Worm (Caenorhabditis elegans) whole organism, early embryonic: ENCODE measurements around the gene zip-2.

ENCODE experiments used
- B0310.2 ChIP-seq: sonication (generic microtip); optimal IDR thresholded peaks from 2 replicates; lab custom pipeline; 2016; ENCODE audit warnings: mild to moderate bottlenecking, missing genetic modification characterization, missing compliant biosample characterization
- F13C5.2 ChIP-seq: sonication (generic microtip); optimal IDR thresholded peaks from 2 replicates; lab custom pipeline; 2017; ENCODE audit warnings: mild to moderate bottlenecking, missing genetic modification characterization, inconsistent platforms, missing compliant biosample characterization
- aly-1 ChIP-seq: sonication (generic microtip); optimal IDR thresholded peaks from 2 replicates; lab custom pipeline; 2016; ENCODE audit warnings: missing genetic modification characterization, missing compliant biosample characterization
- ama-1 ChIP-seq: fragments of 150-350 bp; optimal IDR thresholded peaks from 2 replicates; lab custom pipeline; 2014
- ceh-13 ChIP-seq: fragments of 200-800 bp; sonication (Bioruptor generic); optimal IDR thresholded peaks from 2 replicates; lab custom pipeline; 2018; ENCODE audit warnings: mild to moderate bottlenecking, missing genetic modification characterization, missing compliant biosample characterization
- ceh-36 ChIP-seq: sonication (generic microtip); optimal IDR thresholded peaks from 2 replicates; lab custom pipeline; 2016; ENCODE audit warnings: missing genetic modification characterization, inconsistent platforms, missing compliant biosample characterization
- ets-7 ChIP-seq: sonication (generic microtip); optimal IDR thresholded peaks from 2 replicates; lab custom pipeline; 2016; ENCODE audit warnings: missing genotype, missing genetic modification characterization, missing compliant biosample characterization
- flt-1 ChIP-seq: fragments of 200-800 bp; sonication (Bioruptor generic); IDR thresholded peaks from 2 replicates; pipeline ENCODE4 v1.3.6; 2022; ENCODE audit warnings: missing genetic modification characterization, missing compliant biosample characterization
- hmbx-1 ChIP-seq: sonication (generic microtip); optimal IDR thresholded peaks from 2 replicates; lab custom pipeline; 2016; ENCODE audit warnings: mild to moderate bottlenecking, missing genetic modification characterization, missing compliant biosample characterization
- hmg-4 ChIP-seq: fragments of 200-800 bp; sonication (Bioruptor generic); optimal IDR thresholded peaks from 2 replicates; lab custom pipeline; 2018; ENCODE audit warnings: mild to moderate bottlenecking, missing genetic modification characterization, missing compliant biosample characterization
- hnd-1 ChIP-seq: sonication (generic microtip); optimal IDR thresholded peaks from 2 replicates; lab custom pipeline; 2016; ENCODE audit warnings: missing genetic modification characterization, missing compliant biosample characterization
- pes-1 ChIP-seq: fragments of 200-800 bp; sonication (Bioruptor generic); IDR thresholded peaks from 2 replicates; pipeline ENCODE4 v1.3.6; 2022; ENCODE audit warnings: missing genetic modification reagents, missing genetic modification characterization, missing compliant biosample characterization
- scrt-1 ChIP-seq: fragments of 200-800 bp; sonication (Bioruptor generic); IDR thresholded peaks from 2 replicates; pipeline ENCODE4 v1.3.6; 2022; ENCODE audit warnings: missing genetic modification characterization, missing compliant biosample characterization
- sea-1 ChIP-seq: fragments of 200-800 bp; sonication (Bioruptor generic); conservative IDR thresholded peaks from 2 replicates; pipeline ENCODE4 v1.3.6; 2022; ENCODE audit warnings: missing genetic modification characterization, missing compliant biosample characterization
- tbx-11 ChIP-seq: fragments of 200-800 bp; sonication (Bioruptor generic); IDR thresholded peaks from 2 replicates; pipeline ENCODE4 v1.3.6; 2022; ENCODE audit warnings: missing genetic modification characterization, missing compliant biosample characterization
- tbx-37 ChIP-seq: fragments of 200-800 bp; sonication (Bioruptor generic); conservative IDR thresholded peaks from 2 replicates; pipeline ENCODE4 v1.3.6; 2022; ENCODE audit warnings: missing genetic modification reagents, missing genetic modification characterization, missing compliant biosample characterization
- tra-4 ChIP-seq: sonication (generic microtip); optimal IDR thresholded peaks from 2 replicates; lab custom pipeline; 2017; ENCODE audit warnings: missing genetic modification characterization, missing compliant biosample characterization

zip-2 gene

DNA sequence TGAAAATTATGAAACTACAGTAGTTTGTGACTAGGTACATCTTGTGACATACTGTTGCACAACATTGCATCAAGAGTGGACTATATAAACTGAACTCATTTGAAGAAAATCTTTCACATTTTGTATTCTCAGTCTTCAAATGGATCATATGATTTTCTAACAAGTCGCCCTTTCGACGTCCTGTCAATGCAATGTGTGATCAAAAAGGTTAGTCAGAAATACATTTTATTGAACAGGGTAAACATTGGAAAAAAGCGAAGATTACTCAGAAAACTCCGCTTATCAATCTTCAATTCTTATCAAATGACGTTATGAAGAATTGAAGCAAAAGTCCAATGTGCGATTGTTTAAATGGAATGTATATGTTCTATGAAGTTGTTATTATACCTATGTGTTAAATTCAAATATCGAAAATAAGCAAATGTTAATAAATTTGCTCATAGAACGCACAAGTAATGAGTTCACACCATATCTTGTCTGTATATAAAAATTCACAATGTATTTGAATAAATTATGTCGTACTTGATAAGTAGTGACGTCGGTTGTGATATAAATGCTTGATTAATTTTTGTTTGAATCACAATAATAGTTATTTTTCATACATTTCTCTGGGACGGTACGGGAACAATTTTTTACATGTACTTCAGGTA, at the start of gene zip-2:
zip-2 (plus strand) TSS at position 128 of the 650 bp plus-strand sequence.
- TF ChIP-seq ama-1 (no peak), hmg-4 (no peak), tbx-37 (no peak), F13C5.2 (tag; lab: Kevin White, UChicago) (no peak), scrt-1 (GFP tag; lab: Robert Waterston, UW) (no peak), ets-7 (tag; lab: Kevin White, UChicago) (no peak), hmbx-1 (tag; lab: Kevin White, UChicago) (no peak), ceh-36 (tag; lab: Kevin White, UChicago) (no peak), B0310.2 (tag; lab: Kevin White, UChicago) (no peak), aly-1 (tag; lab: Kevin White, UChicago) (no peak)

DNA sequence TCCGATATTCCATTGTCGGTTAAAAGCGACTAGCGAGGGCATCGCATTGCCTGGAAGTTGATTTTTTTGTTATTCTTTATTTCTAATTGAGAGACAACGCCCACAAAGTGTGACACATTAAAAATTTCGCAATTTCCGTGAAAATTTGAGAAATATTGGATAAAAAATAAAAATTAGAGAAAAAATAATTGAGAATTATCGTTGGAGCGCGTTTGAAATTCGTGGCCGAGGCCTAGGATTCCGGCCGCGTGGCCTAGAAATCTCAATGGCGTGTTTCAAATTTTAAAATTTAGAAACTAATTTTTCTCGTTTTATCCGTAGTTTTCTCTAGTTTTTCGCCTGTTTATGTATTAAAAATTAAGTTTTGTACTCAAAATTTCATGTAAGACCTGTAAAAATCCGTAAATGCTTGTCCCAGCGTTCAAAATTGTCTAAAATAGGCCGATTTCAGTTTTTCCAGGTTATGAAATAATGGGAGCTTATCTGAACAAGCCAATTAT, 49.5 kb upstream of the zip-2 start, which contains the start of the genes dagl-2 and ppm-1.G:
dagl-2 (minus strand) TSS at position 52 of the 500 bp plus-strand sequence.
ppm-1.G (plus strand) TSS at position 450 of the 500 bp plus-strand sequence.
- TF ChIP-seq tbx-37 (peak; percentile 48; the same call in 1 of the 2 replicates), ceh-13 (GFP tag; lab: Kevin White, UChicago) (no peak), hmbx-1 (tag; lab: Kevin White, UChicago) (no peak), pes-1 (GFP tag; lab: Robert Waterston, UW) (peak; percentile 64; the same call in 1 of the 2 replicates), F13C5.2 (tag; lab: Kevin White, UChicago) (peak; percentile 33)

DNA sequence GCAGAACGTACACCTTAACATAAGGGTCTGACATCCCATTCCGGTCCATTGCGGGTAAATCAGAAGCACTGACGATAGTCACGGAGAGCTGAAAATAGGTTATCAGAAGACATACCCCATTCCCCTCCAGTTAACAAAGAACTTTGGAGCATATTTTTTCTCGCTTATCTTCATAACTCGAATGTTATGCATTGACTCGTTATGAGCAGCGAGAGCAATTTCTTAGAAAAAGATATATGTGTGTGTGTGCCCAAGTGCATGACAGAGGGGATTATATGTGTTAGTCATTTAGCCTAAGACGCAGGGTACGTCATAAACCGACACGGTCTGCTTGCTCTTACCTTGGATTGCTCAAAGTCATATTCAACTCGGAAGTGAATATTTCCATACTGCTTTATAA, 43.2 kb upstream of the zip-2 start:
- TF ChIP-seq sea-1 (GFP tag; lab: Robert Waterston, UW) (no peak), ama-1 (no peak), pes-1 (GFP tag; lab: Robert Waterston, UW) (no peak), B0310.2 (tag; lab: Kevin White, UChicago) (no peak), hnd-1 (tag; lab: Kevin White, UChicago) (no peak), flt-1 (no peak), tra-4 (no peak), ceh-36 (tag; lab: Kevin White, UChicago) (no peak), hmbx-1 (tag; lab: Kevin White, UChicago) (no peak)

DNA sequence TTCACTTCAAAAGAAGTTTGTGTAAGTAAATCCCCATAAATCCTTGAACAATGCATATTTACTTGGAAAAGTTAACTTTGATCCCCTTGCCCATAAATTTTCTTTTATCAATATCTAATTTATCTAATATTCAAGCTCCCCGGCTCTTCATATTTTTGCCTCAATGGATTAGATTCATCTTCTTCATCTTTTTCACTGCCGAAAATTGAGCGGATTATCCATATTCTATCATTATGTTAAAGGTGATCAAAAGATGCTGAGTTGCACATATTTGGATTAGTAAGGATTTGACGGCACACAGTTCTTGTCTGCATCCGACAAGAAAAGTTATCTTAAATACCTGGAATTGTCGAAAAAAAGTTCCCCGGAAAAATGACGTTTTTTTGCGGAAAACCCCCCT, 42.2 kb upstream of the zip-2 start:
- TF ChIP-seq ceh-36 (tag; lab: Kevin White, UChicago) (no peak), tbx-37 (no peak), ceh-13 (GFP tag; lab: Kevin White, UChicago) (no peak), tra-4 (no peak), hnd-1 (tag; lab: Kevin White, UChicago) (no peak)

DNA sequence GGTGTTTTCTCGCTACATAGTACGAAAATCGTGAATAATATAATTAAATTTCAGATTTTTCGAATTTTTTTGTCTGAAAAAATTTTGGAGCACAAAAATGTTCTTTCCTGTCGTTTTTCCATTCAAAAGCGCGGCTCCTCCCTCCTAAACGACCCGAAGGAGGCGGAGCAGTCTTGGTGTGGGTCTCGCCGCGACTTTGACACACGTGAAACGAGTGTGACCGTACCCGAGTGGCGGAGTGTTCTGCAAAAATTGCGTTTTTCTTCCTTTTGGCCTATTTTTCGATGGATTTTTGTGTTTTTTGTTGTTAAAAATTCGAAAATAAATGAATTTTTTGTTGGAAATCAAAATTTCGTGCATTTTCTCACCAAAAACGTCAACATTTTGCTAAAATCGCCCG, 39.2 kb upstream of the zip-2 start, which contains the start of gene snt-2:
snt-2 (minus strand) TSS at position 139 of the 400 bp plus-strand sequence.
- TF ChIP-seq F13C5.2 (tag; lab: Kevin White, UChicago), result peak; percentile 6
- TF ChIP-seq sea-1 (GFP tag; lab: Robert Waterston, UW), result no peak
- TF ChIP-seq hmg-4, result peak; percentile 12
- no peak for TF ChIP-seq ama-1
- no peak for TF ChIP-seq hmbx-1 (tag; lab: Kevin White, UChicago)
- TF ChIP-seq B0310.2 (tag; lab: Kevin White, UChicago), result no peak
- no peak for TF ChIP-seq ets-7 (tag; lab: Kevin White, UChicago)

DNA sequence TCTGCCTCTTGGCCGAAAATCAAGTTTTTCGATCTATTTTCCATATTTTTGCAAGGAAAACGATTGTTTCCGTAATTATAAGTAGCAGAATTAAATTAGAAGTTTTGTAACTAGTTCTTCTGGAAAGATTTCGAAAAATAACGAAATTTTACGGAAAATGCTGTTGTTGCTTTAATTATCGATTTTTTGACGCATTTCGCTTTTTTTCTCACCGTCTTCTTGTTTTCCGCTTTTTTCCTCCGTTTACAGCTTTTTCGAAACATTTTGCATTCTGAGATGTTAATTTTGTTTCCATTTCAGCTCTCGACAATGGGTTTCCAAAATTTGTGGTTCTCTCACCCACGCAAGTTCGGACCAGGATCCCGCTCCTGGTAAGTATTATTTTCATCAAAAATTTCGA, 38.8 kb upstream of the zip-2 start, which contains the start of gene rps-29:
rps-29 (plus strand) TSS at position 301 of the 400 bp plus-strand sequence.
- TF ChIP-seq aly-1 (tag; lab: Kevin White, UChicago) (no peak), ama-1 (no peak), pes-1 (GFP tag; lab: Robert Waterston, UW) (no peak), sea-1 (GFP tag; lab: Robert Waterston, UW) (no peak), scrt-1 (GFP tag; lab: Robert Waterston, UW) (no peak), ceh-36 (tag; lab: Kevin White, UChicago) (no peak), hmg-4 (no peak), tbx-11 (no peak), tbx-37 (no peak)

DNA sequence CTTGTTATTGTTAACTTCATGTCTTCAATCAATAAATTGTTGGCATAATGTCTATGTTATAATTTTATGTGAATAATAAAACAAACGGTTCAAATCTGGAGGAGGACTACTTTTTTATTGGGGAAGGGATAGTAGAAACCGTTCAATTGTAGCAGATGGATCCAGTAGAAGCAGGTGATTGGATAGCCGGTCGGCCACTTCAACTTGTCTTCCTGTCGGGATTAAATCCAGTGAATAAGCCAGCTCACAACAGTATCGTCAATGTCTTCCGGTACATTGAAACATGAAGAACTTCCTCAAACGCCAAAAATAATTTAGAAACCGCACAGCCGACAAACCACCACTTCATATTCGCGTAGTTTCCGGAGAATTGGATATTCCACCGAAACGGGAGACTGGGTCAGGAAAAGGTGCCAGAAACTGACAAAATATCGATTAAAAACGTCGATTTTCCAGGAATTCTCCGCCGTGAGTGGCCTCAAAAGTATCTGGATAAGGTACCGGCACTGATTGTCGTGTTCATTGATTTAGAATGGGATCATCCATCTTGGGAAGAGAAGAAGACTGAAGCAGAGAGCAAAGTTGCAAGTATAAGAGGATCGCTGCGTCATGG, 37.7 kb upstream of the zip-2 start, which contains the start of gene trpp-11:
trpp-11 (plus strand) TSS at position 153 of the 613 bp plus-strand sequence.
- TF ChIP-seq ama-1, result no peak
- no peak for TF ChIP-seq scrt-1 (GFP tag; lab: Robert Waterston, UW)
- no peak for TF ChIP-seq aly-1 (tag; lab: Kevin White, UChicago)
- no peak for TF ChIP-seq ceh-36 (tag; lab: Kevin White, UChicago)
- no peak for TF ChIP-seq F13C5.2 (tag; lab: Kevin White, UChicago)
- no peak for TF ChIP-seq flt-1
- no peak for TF ChIP-seq ceh-13 (GFP tag; lab: Kevin White, UChicago)
- no peak for TF ChIP-seq ets-7 (tag; lab: Kevin White, UChicago)
- TF ChIP-seq tbx-11, result no peak
- no peak for TF ChIP-seq hmbx-1 (tag; lab: Kevin White, UChicago)
- no peak for TF ChIP-seq B0310.2 (tag; lab: Kevin White, UChicago)
- TF ChIP-seq tra-4, result no peak
- TF ChIP-seq hmg-4, result no peak
- no peak for TF ChIP-seq tbx-37

DNA sequence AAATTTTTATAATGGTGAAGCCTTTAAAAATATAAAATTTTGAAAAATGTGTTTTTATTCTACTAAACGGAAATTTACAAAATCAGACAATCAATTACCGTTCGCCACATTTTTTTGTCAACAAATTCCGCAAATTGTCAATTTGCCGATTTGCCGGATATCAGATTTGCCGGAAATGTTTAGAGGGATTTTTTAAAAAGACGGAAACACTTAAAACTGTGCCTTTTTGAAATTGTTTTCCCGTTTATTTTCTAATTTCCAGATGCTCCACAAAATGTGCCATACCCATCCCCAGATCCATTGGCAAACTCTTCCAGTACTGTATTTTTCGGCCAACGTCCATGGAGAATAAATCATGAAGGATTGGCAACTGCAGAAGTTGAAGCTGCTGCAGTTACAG, 35.3 kb upstream of the zip-2 start:
- no peak for TF ChIP-seq ceh-13 (GFP tag; lab: Kevin White, UChicago)
- TF ChIP-seq ceh-36 (tag; lab: Kevin White, UChicago), result no peak
- no peak for TF ChIP-seq B0310.2 (tag; lab: Kevin White, UChicago)
- TF ChIP-seq tbx-11, result no peak
- TF ChIP-seq tra-4, result no peak
